Fruit fly (Drosophila melanogaster): Measurements from ENCODE around the gene Rab3GAP1.

Gene Rab3GAP1

dm6 chr2L:1611122-1611521, at the start of gene Rab3GAP1, which contains the start of gene CG14352:
Gene Rab3GAP1 (minus strand): TSS chr2L:1611157.
Gene CG14352 (plus strand): TSS chr2L:1611410.
- TF ChIP-seq vri (GFP tag; optimal IDR thresholded peaks at IDR 0.05): peak; percentile 65
- peak; percentile 47; the same call in 1 of the 2 replicates for TF ChIP-seq CG11294 (GFP tag; IDR thresholded peaks at IDR 0.05)
- peak; percentile 49 for TF ChIP-seq CG6808 (GFP tag; optimal IDR thresholded peaks at IDR 0.05)
- TF ChIP-seq dac (GFP tag; optimal IDR thresholded peaks at IDR 0.05): peak; percentile 62
- peak; percentile 82 for TF ChIP-seq CG3032 (tag; optimal IDR thresholded peaks at IDR 0.05)
- TF ChIP-seq eg (GFP tag; IDR thresholded peaks at IDR 0.05): peak; percentile 82
- no peak for TF ChIP-seq Eip75B (GFP tag; optimal IDR thresholded peaks at IDR 0.05)
- TF ChIP-seq CG10631 (GFP tag; optimal IDR thresholded peaks at IDR 0.05): peak; percentile 89
- no peak for TF ChIP-seq CG16779 (tag; optimal IDR thresholded peaks at IDR 0.05)
- TF ChIP-seq CG8319 (GFP tag; optimal IDR thresholded peaks at IDR 0.05): peak; percentile 61
- TF ChIP-seq svp (GFP tag): no peak
- peak; percentile 91 for TF ChIP-seq Hr39 (GFP tag; optimal IDR thresholded peaks at IDR 0.05)
- TF ChIP-seq fd59A (GFP tag; optimal IDR thresholded peaks at IDR 0.05): peak; percentile 56
- TF ChIP-seq Lpt (GFP tag; optimal IDR thresholded peaks at IDR 0.05): peak; percentile 53
- peak; percentile 94 for TF ChIP-seq CG31627 (GFP tag; optimal IDR thresholded peaks at IDR 0.05)
- TF ChIP-seq CG8119 (GFP tag; IDR thresholded peaks at IDR 0.05): no peak
- TF ChIP-seq spab (GFP tag; optimal IDR thresholded peaks at IDR 0.05): no peak
- peak; percentile 62 for TF ChIP-seq CG10669 (GFP tag; optimal IDR thresholded peaks at IDR 0.05)
- TF ChIP-seq esn (GFP tag; optimal IDR thresholded peaks at IDR 0.05): peak; percentile 87
- peak; percentile 22 for TF ChIP-seq CG6854 (GFP tag; optimal IDR thresholded peaks at IDR 0.05)
- peak; percentile 84 for TF ChIP-seq CG11902 (GFP tag; optimal IDR thresholded peaks at IDR 0.05)
- TF ChIP-seq CG6792 (GFP tag; optimal IDR thresholded peaks at IDR 0.05): peak; percentile 73
- peak; percentile 85 for TF ChIP-seq Met (GFP tag; optimal IDR thresholded peaks at IDR 0.05)
- TF ChIP-seq dsx (GFP tag; optimal IDR thresholded peaks at IDR 0.05; ENCODE audit: poor library complexity, severe bottlenecking): peak; percentile 49
- TF ChIP-seq Smox (GFP tag; optimal IDR thresholded peaks at IDR 0.05): peak; percentile 82
- peak; percentile 68 for TF ChIP-seq Ets96B (tag; optimal IDR thresholded peaks at IDR 0.05)
- TF ChIP-seq fkh (GFP tag; optimal IDR thresholded peaks at IDR 0.05): peak; percentile 98
- TF ChIP-seq acj6 (GFP tag; optimal IDR thresholded peaks at IDR 0.05): peak; percentile 87
- TF ChIP-seq CG9139 (GFP tag; optimal IDR thresholded peaks at IDR 0.05): no peak
- TF ChIP-seq pdm3 (GFP tag; optimal IDR thresholded peaks at IDR 0.05): peak; percentile 86
- TF ChIP-seq CG6276 (GFP tag; optimal IDR thresholded peaks at IDR 0.05): no peak
- TF ChIP-seq CG7368 (GFP tag; optimal IDR thresholded peaks at IDR 0.05): peak; percentile 36
- peak; percentile 41 for TF ChIP-seq CG1621 (tag; optimal IDR thresholded peaks at IDR 0.05)
- peak; percentile 58 for TF ChIP-seq CG8632 (GFP tag; optimal IDR thresholded peaks at IDR 0.05)
- peak; percentile 78 for TF ChIP-seq CG32006 (GFP tag; optimal IDR thresholded peaks at IDR 0.05)
- TF ChIP-seq CG6163 (GFP tag; IDR thresholded peaks at IDR 0.05): peak; percentile 69; the same call in 1 of the 3 replicates
- TF ChIP-seq CG4318 (GFP tag; optimal IDR thresholded peaks at IDR 0.05): peak; percentile 65
- no peak for TF ChIP-seq Eip93F (GFP tag; optimal IDR thresholded peaks at IDR 0.05)
- TF ChIP-seq CG34406 (GFP tag; optimal IDR thresholded peaks at IDR 0.05): peak; percentile 77
- no peak for TF ChIP-seq Hr38 (GFP tag; optimal IDR thresholded peaks at IDR 0.05)
- TF ChIP-seq Sox15 (GFP tag; optimal IDR thresholded peaks at IDR 0.05): peak; percentile 82
- peak; percentile 75 for TF ChIP-seq Hr4 (GFP tag; optimal IDR thresholded peaks at IDR 0.05)
- peak; percentile 90 for TF ChIP-seq cyc (GFP tag; optimal IDR thresholded peaks at IDR 0.05)
- peak; percentile 84 for TF ChIP-seq OdsH (GFP tag; optimal IDR thresholded peaks at IDR 0.05)
- peak; percentile 87 for TF ChIP-seq topi (GFP tag; optimal IDR thresholded peaks at IDR 0.05)
- peak; percentile 60 for TF ChIP-seq CG15336 (GFP tag; IDR thresholded peaks at IDR 0.05)
- peak; percentile 83 for TF ChIP-seq CG3919 (GFP tag; optimal IDR thresholded peaks at IDR 0.05)
- peak; percentile 73 for TF ChIP-seq net (GFP tag; optimal IDR thresholded peaks at IDR 0.05)
- peak; percentile 38 for TF ChIP-seq fd85E (GFP tag; optimal IDR thresholded peaks at IDR 0.05)
- TF ChIP-seq Sox14 (GFP tag; optimal IDR thresholded peaks at IDR 0.05): peak; percentile 94
- peak; percentile 90 for TF ChIP-seq lz (GFP tag; optimal IDR thresholded peaks at IDR 0.05)
- peak; percentile 83 for TF ChIP-seq Ets21C (GFP tag; optimal IDR thresholded peaks at IDR 0.05)
- TF ChIP-seq CG11762 (GFP tag; optimal IDR thresholded peaks at IDR 0.05; ENCODE audit: insufficient read depth): peak; percentile 55

Measured in whole organism, prepupa.